Fruit fly (Drosophila melanogaster) whole organism, embryonic: Measurements from ENCODE around the gene inaE.

Experiments used
- BtbVII ChIP-seq: fragments of 200-800 bp; sonication (Bioruptor generic); optimal IDR thresholded peaks from 3 replicates; lab custom pipeline; 2017; ENCODE audit warnings: missing biosample characterization, mild to moderate bottlenecking, missing genetic modification characterization
- Bteb2 ChIP-seq: fragments of 200-800 bp; sonication (Bioruptor generic); optimal IDR thresholded peaks from 2 replicates; lab custom pipeline; 2016; ENCODE audit warnings: missing biosample characterization, missing genetic modification characterization
- CG10209 ChIP-seq: fragments of 200-800 bp; sonication (Bioruptor generic); optimal IDR thresholded peaks from 3 replicates; lab custom pipeline; 2017; ENCODE audit warnings: missing biosample characterization, mild to moderate bottlenecking, missing genetic modification characterization, missing genetic modification reagents
- CG10979 ChIP-seq: fragments of 200-800 bp; sonication (Bioruptor generic); optimal IDR thresholded peaks from 2 replicates; lab custom pipeline; 2018; ENCODE audit warnings: missing biosample characterization, mild to moderate bottlenecking, missing genetic modification characterization, moderate library complexity
- CG11085 ChIP-seq: fragments of 200-800 bp; sonication (Bioruptor generic); IDR thresholded peaks from 2 replicates; pipeline ENCODE4 v1.3.6; 2022; ENCODE audit warnings: missing biosample characterization, missing genetic modification characterization
- CG11695 ChIP-seq: fragments of 200-800 bp; sonication (Bioruptor generic); IDR thresholded peaks from 3 replicates; pipeline ENCODE4 v1.3.6; 2022; ENCODE audit warnings: missing biosample characterization, missing genetic modification characterization
- CG12769 ChIP-seq: fragments of 200-800 bp; sonication (Bioruptor generic); optimal IDR thresholded peaks from 2 replicates; lab custom pipeline; 2019; ENCODE audit warnings: missing biosample characterization, mild to moderate bottlenecking, missing genetic modification characterization, moderate library complexity
- CG13624 ChIP-seq: fragments of 200-800 bp; sonication (Bioruptor generic); optimal IDR thresholded peaks from 2 replicates; lab custom pipeline; 2016; ENCODE audit warnings: missing biosample characterization, missing genetic modification characterization
- CG13775 ChIP-seq: fragments of 200-800 bp; sonication (Bioruptor generic); optimal IDR thresholded peaks from 3 replicates; lab custom pipeline; 2017; ENCODE audit warnings: missing biosample characterization, mild to moderate bottlenecking, missing genetic modification characterization
- CG15696 ChIP-seq: fragments of 200-800 bp; sonication (Bioruptor generic); optimal IDR thresholded peaks from 2 replicates; lab custom pipeline; 2019; ENCODE audit warnings: missing biosample characterization, mild to moderate bottlenecking, missing genetic modification characterization, moderate library complexity
- CG1603 ChIP-seq: fragments of 200-800 bp; sonication (Bioruptor generic); optimal IDR thresholded peaks from 2 replicates; lab custom pipeline; 2019; ENCODE audit warnings: missing biosample characterization, mild to moderate bottlenecking, missing genetic modification characterization, moderate library complexity
- CG18764 ChIP-seq: fragments of 200-800 bp; sonication (Bioruptor generic); optimal IDR thresholded peaks from 3 replicates; lab custom pipeline; 2016; ENCODE audit warnings: missing biosample characterization, missing genetic modification characterization
- CG2120 ChIP-seq: fragments of 200-800 bp; sonication (Bioruptor generic); optimal IDR thresholded peaks from 3 replicates; lab custom pipeline; 2016; ENCODE audit warnings: missing biosample characterization, missing genetic modification characterization
- CG2129 ChIP-seq: fragments of 200-800 bp; sonication (Bioruptor generic); IDR thresholded peaks from 2 replicates; pipeline ENCODE4 v1.3.6; 2022; ENCODE audit warnings: missing biosample characterization, missing genetic modification characterization; ENCODE audit not compliant: partially characterized antibody
- CG3065 ChIP-seq: fragments of 200-800 bp; sonication (Bioruptor generic); optimal IDR thresholded peaks from 2 replicates; lab custom pipeline; 2016; ENCODE audit warnings: missing biosample characterization, missing genetic modification characterization
- CG31365 ChIP-seq: fragments of 200-800 bp; sonication (Bioruptor generic); optimal IDR thresholded peaks from 2 replicates; lab custom pipeline; 2018; ENCODE audit warnings: missing biosample characterization, mild to moderate bottlenecking, missing genetic modification characterization
- CG4360 ChIP-seq: fragments of 200-800 bp; sonication (Bioruptor generic); IDR thresholded peaks from 2 replicates; pipeline ENCODE4 v1.3.6; 2022; ENCODE audit warnings: missing biosample characterization, missing genetic modification characterization
- CG4424 ChIP-seq: fragments of 200-800 bp; sonication (Bioruptor generic); optimal IDR thresholded peaks from 3 replicates; lab custom pipeline; 2016; ENCODE audit warnings: missing biosample characterization, missing genetic modification characterization
- CG4617 ChIP-seq: fragments of 200-800 bp; sonication (Bioruptor generic); optimal IDR thresholded peaks from 3 replicates; lab custom pipeline; 2016; ENCODE audit warnings: missing biosample characterization, missing genetic modification characterization, borderline replicate concordance
- CG6689 ChIP-seq: fragments of 200-800 bp; sonication (Bioruptor generic); IDR thresholded peaks from 2 replicates; pipeline ENCODE4 v1.3.6; 2022; ENCODE audit warnings: missing biosample characterization, missing genetic modification characterization
- CG8478 ChIP-seq: fragments of >200 bp; optimal IDR thresholded peaks from 2 replicates; lab custom pipeline; 2018
- CG9932 ChIP-seq: fragments of 200-800 bp; sonication (Bioruptor generic); IDR thresholded peaks from 2 replicates; pipeline ENCODE4 v1.3.6; 2022; ENCODE audit warnings: missing biosample characterization, missing genetic modification characterization
- Dip2 ChIP-seq: fragments of 200-800 bp; sonication (Bioruptor generic); IDR thresholded peaks from 2 replicates; pipeline ENCODE4 v1.3.6; 2022; ENCODE audit warnings: missing biosample characterization, missing genetic modification characterization
- Dll ChIP-seq: fragments of 200-800 bp; sonication (Bioruptor generic); IDR thresholded peaks from 4 replicates; pipeline ENCODE4 v1.3.6; 2022; ENCODE audit warnings: missing biosample characterization, missing genetic modification characterization; ENCODE audit not compliant: partially characterized antibody
- GATAe ChIP-seq: fragments of 200-800 bp; sonication (Bioruptor generic); conservative IDR thresholded peaks from 2 replicates; pipeline ENCODE4 v1.3.6; 2022; ENCODE audit warnings: missing biosample characterization, missing genetic modification characterization
- Hr78 ChIP-seq, 2 experiments: fragments of 200-800 bp in 1 of 2; fragments of >200 bp in 1 of 2; sonication (Bioruptor generic) in 1 of 2; optimal IDR thresholded peaks; 2 replicates each; lab custom pipeline; 2017 to 2019; ENCODE audit warnings: missing biosample characterization in 2 of 2, missing genetic modification characterization in 2 of 2, mild to moderate bottlenecking in 1 of 2, moderate library complexity in 1 of 2
- MBD-R2 ChIP-seq: fragments of 200-800 bp; sonication (Bioruptor generic); IDR thresholded peaks from 2 replicates; pipeline ENCODE4 v1.3.6; 2022; ENCODE audit warnings: missing biosample characterization, missing genetic modification characterization
- MTF-1 ChIP-seq: fragments of 200-800 bp; sonication (Bioruptor generic); optimal IDR thresholded peaks from 2 replicates; lab custom pipeline; 2018; ENCODE audit warnings: missing biosample characterization, mild to moderate bottlenecking, missing genetic modification characterization, borderline replicate concordance
- Mad ChIP-seq: fragments of 200-800 bp; sonication (Bioruptor generic); optimal IDR thresholded peaks from 2 replicates; lab custom pipeline; 2016; ENCODE audit warnings: missing biosample characterization, missing genetic modification characterization
- Neu2 ChIP-seq: fragments of 200-800 bp; sonication (Bioruptor generic); optimal IDR thresholded peaks from 3 replicates; lab custom pipeline; 2016; ENCODE audit warnings: missing biosample characterization, missing genetic modification characterization, borderline replicate concordance
- Nf-YC ChIP-seq: fragments of 200-800 bp; optimal IDR thresholded peaks from 3 replicates; lab custom pipeline; 2019; ENCODE audit warnings: missing biosample characterization, mild to moderate bottlenecking, missing genetic modification characterization, moderate library complexity
- Ssrp ChIP-seq: fragments of 200-800 bp; sonication (Bioruptor generic); optimal IDR thresholded peaks from 2 replicates; lab custom pipeline; 2018; ENCODE audit warnings: missing biosample characterization, mild to moderate bottlenecking, missing genetic modification characterization, moderate library complexity
- Xrp1 ChIP-seq: fragments of 200-800 bp; sonication (Bioruptor generic); IDR thresholded peaks from 2 replicates; pipeline ENCODE4 v1.3.6; 2022; ENCODE audit warnings: missing biosample characterization, missing genetic modification characterization
- al ChIP-seq: fragments of 200-800 bp; sonication (Bioruptor generic); IDR thresholded peaks from 2 replicates; pipeline ENCODE4 v1.3.6; 2022; ENCODE audit warnings: missing biosample characterization, missing genetic modification characterization
- br ChIP-seq: fragments of >200 bp; optimal IDR thresholded peaks from 2 replicates; lab custom pipeline; 2017
- cato ChIP-seq: fragments of 200-800 bp; sonication (Bioruptor generic); optimal IDR thresholded peaks from 2 replicates; lab custom pipeline; 2016; ENCODE audit warnings: missing biosample characterization, missing genetic modification characterization, borderline replicate concordance
- chif ChIP-seq, 2 experiments: fragments of 200-800 bp; sonication (Bioruptor generic); optimal IDR thresholded peaks; 3 replicates each; lab custom pipeline; 2016; ENCODE audit warnings: missing biosample characterization in 2 of 2, missing genetic modification characterization in 2 of 2
- chn ChIP-seq: fragments of 200-800 bp; sonication (Bioruptor generic); optimal IDR thresholded peaks from 2 replicates; lab custom pipeline; 2016; ENCODE audit warnings: missing biosample characterization, missing genetic modification characterization
- dati ChIP-seq: fragments of 200-800 bp; sonication (Bioruptor generic); IDR thresholded peaks from 2 replicates; pipeline ENCODE4 v1.3.6; 2022; ENCODE audit warnings: missing biosample characterization, missing genetic modification characterization
- dimm ChIP-seq: fragments of 200-800 bp; sonication (Bioruptor generic); IDR thresholded peaks from 2 replicates; pipeline ENCODE4 v1.3.6; 2022; ENCODE audit warnings: missing biosample characterization, missing genetic modification characterization
- gfzf ChIP-seq: fragments of 200-800 bp; sonication (Bioruptor generic); optimal IDR thresholded peaks from 2 replicates; lab custom pipeline; 2016; ENCODE audit warnings: missing biosample characterization, mild to moderate bottlenecking, missing genetic modification characterization, moderate library complexity
- grau ChIP-seq: fragments of 200-800 bp; optimal IDR thresholded peaks from 3 replicates; lab custom pipeline; 2019; ENCODE audit warnings: missing biosample characterization, mild to moderate bottlenecking, missing genetic modification characterization, moderate library complexity
- inv ChIP-seq: fragments of 200-800 bp; sonication (Bioruptor generic); IDR thresholded peaks from 2 replicates; pipeline ENCODE4 v1.3.6; 2022; ENCODE audit warnings: missing biosample characterization, missing genetic modification characterization; ENCODE audit not compliant: partially characterized antibody
- mam ChIP-seq: fragments of 200-800 bp; sonication (Bioruptor generic); optimal IDR thresholded peaks from 3 replicates; lab custom pipeline; 2016; ENCODE audit warnings: missing biosample characterization, missing genetic modification characterization
- nmo ChIP-seq: fragments of 200-800 bp; sonication (Bioruptor generic); optimal IDR thresholded peaks from 2 replicates; lab custom pipeline; 2018; ENCODE audit warnings: missing biosample characterization, mild to moderate bottlenecking, missing genetic modification characterization, moderate library complexity
- phol ChIP-seq: fragments of 200-800 bp; sonication (Bioruptor generic); optimal IDR thresholded peaks from 3 replicates; lab custom pipeline; 2018; ENCODE audit warnings: missing biosample characterization, mild to moderate bottlenecking, missing genetic modification characterization, moderate library complexity
- pzg ChIP-seq: fragments of 200-800 bp; sonication (Bioruptor generic); optimal IDR thresholded peaks from 3 replicates; lab custom pipeline; 2018; ENCODE audit warnings: missing biosample characterization, mild to moderate bottlenecking, missing genetic modification characterization, moderate library complexity
- ranshi ChIP-seq: fragments of 200-800 bp; sonication (Bioruptor generic); IDR thresholded peaks from 2 replicates; pipeline ENCODE4 v1.3.6; 2022; ENCODE audit warnings: missing biosample characterization, missing genetic modification characterization
- vfl ChIP-seq: fragments of 200-800 bp; sonication (Bioruptor generic); optimal IDR thresholded peaks from 2 replicates; lab custom pipeline; 2016; ENCODE audit warnings: missing biosample characterization, missing genetic modification characterization
- wdn ChIP-seq: fragments of 200-800 bp; sonication (Bioruptor generic); IDR thresholded peaks from 2 replicates; pipeline ENCODE4 v1.3.6; 2022; ENCODE audit warnings: missing biosample characterization, missing genetic modification characterization
- wek ChIP-seq: fragments of 200-800 bp; sonication (Bioruptor generic); optimal IDR thresholded peaks from 3 replicates; lab custom pipeline; 2018; ENCODE audit warnings: missing biosample characterization, mild to moderate bottlenecking, missing genetic modification characterization, moderate library complexity

The inaE gene

dm6 chrX:13744599-13745052 is 38.9 kb upstream of the inaE start, which contains the start of gene Grip91 (continued):
- 0 out of 2 replicates have a peak, but pooled peaks have one; percentile 24 for TF ChIP-seq inv (GFP tag; lab: Robert Waterston, UW)
- peak; percentile 54 for TF ChIP-seq nmo (GFP tag; lab: Kevin White, UChicago)
- no peak for TF ChIP-seq CG3065 (GFP tag; lab: Kevin White, UChicago)
- no peak for TF ChIP-seq Neu2 (GFP tag; lab: Kevin White, UChicago)
- TF ChIP-seq wdn (GFP tag; lab: Robert Waterston, UW): no peak
- TF ChIP-seq CG4424 (GFP tag; lab: Kevin White, UChicago): no peak
- peak; percentile 65 for TF ChIP-seq CG1603 (tag; lab: Kevin White, UChicago)
- no peak for TF ChIP-seq GATAe (GFP tag; lab: Robert Waterston, UW)
- no peak for TF ChIP-seq CG10209 (GFP tag; lab: Kevin White, UChicago)
- peak; percentile 6 for TF ChIP-seq grau (tag; lab: Kevin White, UChicago)
- TF ChIP-seq CG4617 (GFP tag; lab: Kevin White, UChicago): peak; percentile 57
- TF ChIP-seq vfl: no peak
- no peak for TF ChIP-seq Xrp1 (GFP tag; lab: Robert Waterston, UW)
- TF ChIP-seq cato: no peak
- no peak for TF ChIP-seq CG15696 (tag; lab: Kevin White, UChicago)
- no peak for TF ChIP-seq CG4360 (GFP tag; lab: Robert Waterston, UW)
- TF ChIP-seq MTF-1 (GFP tag; lab: Kevin White, UChicago): no peak
- no peak for TF ChIP-seq Dip2 (GFP tag; lab: Robert Waterston, UW)
- peak; percentile 10 for TF ChIP-seq CG12769 (tag; lab: Kevin White, UChicago)
- no peak for TF ChIP-seq br (lab: Kevin White, UChicago)
- no peak for TF ChIP-seq Ssrp (tag; lab: Kevin White, UChicago)
- no peak for TF ChIP-seq BtbVII (GFP tag; lab: Kevin White, UChicago)
- no peak for TF ChIP-seq al (GFP tag; lab: Robert Waterston, UW)
- peak; percentile 83 for TF ChIP-seq pzg
- TF ChIP-seq CG11695 (GFP tag; lab: Robert Waterston, UW): no peak
- TF ChIP-seq CG2129 (GFP tag; lab: Robert Waterston, UW): no peak
- TF ChIP-seq dimm (GFP tag; lab: Robert Waterston, UW): no peak
- TF ChIP-seq phol (tag; lab: Kevin White, UChicago): peak; percentile 78
- no peak for TF ChIP-seq CG31365 (tag; lab: Kevin White, UChicago)
- no peak for TF ChIP-seq wek (GFP tag; lab: Kevin White, UChicago)
- no peak for TF ChIP-seq CG11085
- no peak for TF ChIP-seq ranshi
- TF ChIP-seq CG10979 (tag; lab: Kevin White, UChicago): no peak
- TF ChIP-seq Dll (GFP tag; lab: Robert Waterston, UW): 0 out of 4 replicates have a peak, but pooled peaks have one; percentile 38
- peak; percentile 22 for TF ChIP-seq CG13624 (GFP tag; lab: Kevin White, UChicago)
- peak; percentile 87 for TF ChIP-seq gfzf (GFP tag; lab: Kevin White, UChicago)
- TF ChIP-seq CG8478 (lab: Kevin White, UChicago): no peak
- no peak for TF ChIP-seq CG6689 (GFP tag; lab: Robert Waterston, UW)
- no peak for TF ChIP-seq dati (GFP tag; lab: Robert Waterston, UW)
- peak; percentile 80 for TF ChIP-seq MBD-R2 (GFP tag; lab: Robert Waterston, UW)
- no peak for TF ChIP-seq CG13775 (GFP tag; lab: Kevin White, UChicago)
- no peak for TF ChIP-seq Mad (GFP tag; lab: Kevin White, UChicago)
- peak; percentile 8 for TF ChIP-seq CG2120 (GFP tag; lab: Kevin White, UChicago)
- TF ChIP-seq CG9932 (GFP tag; lab: Robert Waterston, UW): peak; percentile 10; the same call in 1 of the 2 replicates
- no peak for TF ChIP-seq Bteb2 (GFP tag; lab: Kevin White, UChicago)
- no peak for TF ChIP-seq Hr78 (GFP tag; optimal IDR thresholded peaks at IDR 0.05; lab: Kevin White, UChicago)
- peak; percentile 66 for TF ChIP-seq Nf-YC (tag; lab: Kevin White, UChicago)
- no peak for TF ChIP-seq chif (GFP tag; optimal IDR thresholded peaks at IDR 0.05; lab: Kevin White, UChicago)
- no peak for TF ChIP-seq CG18764 (GFP tag; lab: Kevin White, UChicago)
- TF ChIP-seq mam: no peak
- TF ChIP-seq chn (GFP tag; lab: Kevin White, UChicago): no peak
